Worm (Caenorhabditis elegans) whole organism, early embryonic: ENCODE measurements around the gene Y7A5A.10.

Experiments used
- F13C5.2 ChIP-seq: sonication (generic microtip); optimal IDR thresholded peaks from 2 replicates; lab custom pipeline; 2017; ENCODE audit warnings: mild to moderate bottlenecking, missing genetic modification characterization, inconsistent platforms, missing compliant biosample characterization
- ama-1 ChIP-seq: fragments of 150-350 bp; optimal IDR thresholded peaks from 2 replicates; lab custom pipeline; 2014
- ets-7 ChIP-seq: sonication (generic microtip); optimal IDR thresholded peaks from 2 replicates; lab custom pipeline; 2016; ENCODE audit warnings: missing genotype, missing genetic modification characterization, missing compliant biosample characterization
- tbx-11 ChIP-seq: fragments of 200-800 bp; sonication (Bioruptor generic); IDR thresholded peaks from 2 replicates; pipeline ENCODE4 v1.3.6; 2022; ENCODE audit warnings: missing genetic modification characterization, missing compliant biosample characterization

DNA sequence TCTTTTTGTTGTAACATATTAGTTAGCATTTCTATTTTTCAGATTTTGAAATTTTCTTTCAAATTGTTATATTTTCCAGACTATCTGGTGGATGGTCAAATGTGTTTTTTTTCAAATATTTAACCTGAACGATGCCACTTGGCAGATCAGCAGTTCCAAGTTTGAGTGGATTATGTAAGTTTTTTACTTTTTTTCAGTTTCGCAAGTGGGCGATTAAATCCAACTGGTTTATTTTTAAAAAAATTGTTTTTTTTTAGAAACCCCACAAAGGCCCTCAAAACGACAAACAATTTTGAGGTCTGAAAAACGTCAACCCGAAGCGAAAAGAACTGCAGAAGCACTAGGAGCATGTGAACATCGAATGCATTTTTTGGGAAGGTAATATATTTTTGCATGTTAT lies 32.0 kb upstream of the Y7A5A.10 start, which contains the start of gene Y7A5A.9:
- no peak for TF ChIP-seq ama-1 (lab: Kevin White, UChicago)
- no peak for TF ChIP-seq tbx-11
- TF ChIP-seq F13C5.2 = no peak
- no peak for TF ChIP-seq ets-7
